Fruit fly (Drosophila melanogaster): ENCODE data around the gene APC7.

DNA sequence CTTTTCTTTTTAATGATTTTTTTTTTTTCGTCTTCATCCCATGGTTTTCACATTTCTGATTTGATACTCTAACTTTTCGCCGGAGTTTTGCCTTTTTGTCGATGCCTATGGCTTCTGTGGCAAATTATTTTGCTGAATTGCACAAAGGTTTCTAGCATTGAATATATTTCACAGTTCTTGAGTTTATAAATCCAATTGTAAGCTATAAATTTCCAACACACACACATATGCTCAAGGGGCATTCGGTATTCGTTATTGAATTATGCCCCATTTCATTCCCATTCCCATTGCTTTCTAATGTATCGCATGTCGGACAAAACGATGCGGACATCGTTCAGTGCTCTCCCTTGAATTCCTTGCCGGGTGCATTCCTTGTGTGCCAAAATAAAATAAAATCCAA, 18.6 kb downstream of the APC7 start:
- peak; percentile 14 for TF ChIP-seq psq (GFP tag; optimal IDR thresholded peaks at IDR 0.05)
- TF ChIP-seq dsf (GFP tag; optimal IDR thresholded peaks at IDR 0.05; ENCODE audit: borderline replicate concordance) = no peak
- TF ChIP-seq Abd-B (GFP tag; optimal IDR thresholded peaks at IDR 0.05) = no peak
- peak; percentile 21 for TF ChIP-seq dmrt93B (GFP tag; optimal IDR thresholded peaks at IDR 0.05)
- peak; percentile 22 for TF ChIP-seq HLH106 (tag; optimal IDR thresholded peaks at IDR 0.05)
- TF ChIP-seq br (GFP tag; optimal IDR thresholded peaks at IDR 0.05) = peak; percentile 13
- TF ChIP-seq sv (GFP tag; optimal IDR thresholded peaks at IDR 0.05) = no peak

All from whole organism, wandering third instar larva.